Fruit fly (Drosophila melanogaster): ENCODE results near the gene CG7573.

CG7573 gene

dm6 chr3L:11298371-11299070 is 13.0 kb upstream of the CG7573 start (continued):
- TF ChIP-seq fd96Cb (tag; optimal IDR thresholded peaks at IDR 0.05) (peak; percentile 34), dmrt99B (tag; optimal IDR thresholded peaks at IDR 0.05) (peak; percentile 50), Blimp-1 (GFP tag; optimal IDR thresholded peaks at IDR 0.05) (peak; percentile 48), CG10979 (tag; optimal IDR thresholded peaks at IDR 0.05) (peak; percentile 41), dysf (GFP tag; IDR thresholded peaks at IDR 0.05) (0 out of 3 replicates have a peak, but pooled peaks have one; percentile 20), nerfin-1 (tag; optimal IDR thresholded peaks at IDR 0.05) (no peak), Dll (GFP tag; IDR thresholded peaks at IDR 0.05; ENCODE audit: partially characterized antibody) (no peak), lola (GFP tag; optimal IDR thresholded peaks at IDR 0.05) (no peak), phol (tag; optimal IDR thresholded peaks at IDR 0.05) (peak; percentile 48), Meics (GFP tag; optimal IDR thresholded peaks at IDR 0.05) (peak; percentile 34), CG2712 (tag; optimal IDR thresholded peaks at IDR 0.05) (peak; percentile 53), CG17359 (tag; optimal IDR thresholded peaks at IDR 0.05) (peak; percentile 32), CG33213 (GFP tag; optimal IDR thresholded peaks at IDR 0.05) (no peak), lmd (GFP tag; IDR thresholded peaks at IDR 0.05) (0 out of 2 replicates have a peak, but pooled peaks have one; percentile 24), nom (GFP tag; optimal IDR thresholded peaks at IDR 0.05) (peak; percentile 70), CG31441 (GFP tag; IDR thresholded peaks at IDR 0.05) (peak; percentile 45), CG17361 (GFP tag; IDR thresholded peaks at IDR 0.05) (peak; percentile 69; the same call in 2 of the 3 replicates), Nf-YC (tag; optimal IDR thresholded peaks at IDR 0.05) (peak; percentile 28), CG4424 (GFP tag; optimal IDR thresholded peaks at IDR 0.05) (peak; percentile 2), CG17829 (tag; optimal IDR thresholded peaks at IDR 0.05) (peak; percentile 23), sens (GFP tag) (peak; percentile 17), lab (GFP tag; optimal IDR thresholded peaks at IDR 0.05) (peak; percentile 15), HHEX (GFP tag; optimal IDR thresholded peaks at IDR 0.05) (peak; percentile 15), CG14710 (tag; optimal IDR thresholded peaks at IDR 0.05) (peak; percentile 25), slp2 (GFP tag; optimal IDR thresholded peaks at IDR 0.05) (no peak), az2 (GFP tag; optimal IDR thresholded peaks at IDR 0.05) (no peak), lov (optimal IDR thresholded peaks at IDR 0.05) (no peak), lov (GFP tag; IDR thresholded peaks at IDR 0.05) (0 out of 3 replicates have a peak, but pooled peaks have one; percentile 14), CG18262 (tag; optimal IDR thresholded peaks at IDR 0.05) (peak; percentile 62), gem (tag; optimal IDR thresholded peaks at IDR 0.05) (peak; percentile 45), stwl (tag; optimal IDR thresholded peaks at IDR 0.05) (peak; percentile 6), CG12942 (GFP tag; optimal IDR thresholded peaks at IDR 0.05) (no peak), tin (GFP tag; optimal IDR thresholded peaks at IDR 0.05) (peak; percentile 9), trem (tag; optimal IDR thresholded peaks at IDR 0.05) (peak; percentile 26), D (optimal IDR thresholded peaks at IDR 0.05) (no peak), D (GFP tag; optimal IDR thresholded peaks at IDR 0.05) (peak; percentile 29), psq (GFP tag; optimal IDR thresholded peaks at IDR 0.05) (no peak), CG14050 (GFP tag; IDR thresholded peaks at IDR 0.05) (no peak), CG1832 (GFP tag; optimal IDR thresholded peaks at IDR 0.05) (no peak), CG2199 (GFP tag; IDR thresholded peaks at IDR 0.05) (0 out of 3 replicates have a peak, but pooled peaks have one; percentile 40), MBD-R2 (GFP tag; IDR thresholded peaks at IDR 0.05) (no peak)

Measured in whole organism, embryonic.